Fruit fly (Drosophila melanogaster) whole organism, embryonic: ENCODE measurements around the gene Bmcp.

ENCODE experiments used
- BtbVII ChIP-seq: fragments of 200-800 bp; sonication (Bioruptor generic); optimal IDR thresholded peaks from 3 replicates; lab custom pipeline; 2017; ENCODE audit warnings: missing biosample characterization, mild to moderate bottlenecking, missing genetic modification characterization
- Bteb2 ChIP-seq: fragments of 200-800 bp; sonication (Bioruptor generic); optimal IDR thresholded peaks from 2 replicates; lab custom pipeline; 2016; ENCODE audit warnings: missing biosample characterization, missing genetic modification characterization
- CG10543 ChIP-seq: fragments of 200-800 bp; sonication (Bioruptor generic); optimal IDR thresholded peaks from 3 replicates; lab custom pipeline; 2017; ENCODE audit warnings: missing biosample characterization, mild to moderate bottlenecking, missing genetic modification characterization, moderate library complexity
- CG11093 ChIP-seq: fragments of 200-800 bp; sonication (Bioruptor generic); IDR thresholded peaks from 3 replicates; pipeline ENCODE4 v1.3.6; 2022; ENCODE audit warnings: missing biosample characterization, missing genetic modification characterization
- CG11696 ChIP-seq: fragments of 200-800 bp; sonication (Bioruptor generic); IDR thresholded peaks from 2 replicates; pipeline ENCODE4 v1.3.6; 2022; ENCODE audit warnings: missing biosample characterization, missing genetic modification characterization
- CG11723 ChIP-seq: fragments of 200-800 bp; sonication (Bioruptor generic); optimal IDR thresholded peaks from 2 replicates; lab custom pipeline; 2017; ENCODE audit warnings: missing biosample characterization, mild to moderate bottlenecking, missing genetic modification characterization
- CG12071 ChIP-seq: fragments of 200-800 bp; sonication (Bioruptor generic); optimal IDR thresholded peaks from 3 replicates; lab custom pipeline; 2018; ENCODE audit warnings: missing biosample characterization, mild to moderate bottlenecking, missing genetic modification characterization
- CG12659 ChIP-seq: fragments of 200-800 bp; sonication (Bioruptor generic); optimal IDR thresholded peaks from 3 replicates; lab custom pipeline; 2017; ENCODE audit warnings: mild to moderate bottlenecking, missing biosample characterization, missing genetic modification reagents, missing genetic modification characterization
- CG14860 ChIP-seq: fragments of 200-800 bp; sonication (Bioruptor generic); IDR thresholded peaks from 3 replicates; pipeline ENCODE4 v1.3.6; 2022; ENCODE audit warnings: missing biosample characterization, missing genetic modification characterization; ENCODE audit not compliant: partially characterized antibody
- CG1529 ChIP-seq: fragments of 200-800 bp; sonication (Bioruptor generic); optimal IDR thresholded peaks from 3 replicates; lab custom pipeline; 2018; ENCODE audit warnings: missing biosample characterization, missing genetic modification characterization
- CG15514 ChIP-seq: fragments of 200-800 bp; sonication (Bioruptor generic); optimal IDR thresholded peaks from 3 replicates; lab custom pipeline; 2017; ENCODE audit warnings: missing biosample characterization, missing genetic modification characterization, mild to moderate bottlenecking, moderate library complexity, missing genetic modification reagents
- CG16815 ChIP-seq: fragments of 200-800 bp; sonication (Bioruptor generic); optimal IDR thresholded peaks from 3 replicates; lab custom pipeline; 2017; ENCODE audit warnings: missing biosample characterization, mild to moderate bottlenecking, missing genetic modification characterization
- CG2889 ChIP-seq: fragments of 200-800 bp; sonication (Bioruptor generic); IDR thresholded peaks from 3 replicates; pipeline ENCODE4 v1.3.6; 2022; ENCODE audit warnings: missing biosample characterization, missing genetic modification characterization
- CG3838 ChIP-seq: fragments of 200-800 bp; sonication (Bioruptor generic); optimal IDR thresholded peaks from 3 replicates; lab custom pipeline; 2016; ENCODE audit warnings: missing biosample characterization, missing genetic modification characterization
- CG3995 ChIP-seq: fragments of 200-800 bp; sonication (Bioruptor generic); optimal IDR thresholded peaks from 3 replicates; lab custom pipeline; 2016; ENCODE audit warnings: missing biosample characterization, missing genetic modification characterization
- CG4854 ChIP-seq: fragments of 200-800 bp; sonication (Bioruptor generic); optimal IDR thresholded peaks from 2 replicates; lab custom pipeline; 2016; ENCODE audit warnings: missing biosample characterization, missing genetic modification characterization, inconsistent platforms
- CG8281 ChIP-seq: fragments of 200-800 bp; sonication (Bioruptor generic); optimal IDR thresholded peaks from 2 replicates; lab custom pipeline; 2018; ENCODE audit warnings: missing biosample characterization, mild to moderate bottlenecking, missing genetic modification characterization, moderate library complexity
- CG9215 ChIP-seq: fragments of 200-800 bp; sonication (Bioruptor generic); IDR thresholded peaks from 2 replicates; pipeline ENCODE4 v1.3.6; 2022; ENCODE audit warnings: missing biosample characterization, missing genetic modification characterization
- Dll ChIP-seq: fragments of 200-800 bp; sonication (Bioruptor generic); IDR thresholded peaks from 4 replicates; pipeline ENCODE4 v1.3.6; 2022; ENCODE audit warnings: missing biosample characterization, missing genetic modification characterization; ENCODE audit not compliant: partially characterized antibody
- Eip74EF ChIP-seq, 2 experiments: fragments of 200-800 bp in 1 of 2; fragments of >200 bp in 1 of 2; sonication (Bioruptor generic) in 1 of 2; optimal IDR thresholded peaks; 2 replicates each; lab custom pipeline; 2017 to 2019; ENCODE audit warnings: missing biosample characterization in 2 of 2, missing genetic modification characterization in 2 of 2, mild to moderate bottlenecking in 1 of 2, moderate library complexity in 1 of 2
- Gug ChIP-seq: fragments of 200-800 bp; sonication (Bioruptor generic); IDR thresholded peaks from 4 replicates; pipeline ENCODE4 v1.3.6; 2022; ENCODE audit warnings: missing biosample characterization, missing genetic modification characterization
- Lhr ChIP-seq: fragments of 200-800 bp; sonication (Bioruptor generic); optimal IDR thresholded peaks from 3 replicates; lab custom pipeline; 2017; ENCODE audit warnings: mild to moderate bottlenecking, missing biosample characterization, missing genetic modification reagents, missing genetic modification characterization
- Optix ChIP-seq: fragments of 200-800 bp; sonication (Bioruptor generic); IDR thresholded peaks from 3 replicates; pipeline ENCODE4 v1.3.6; 2022; ENCODE audit warnings: missing biosample characterization, missing genetic modification characterization
- Pdp1 ChIP-seq, 2 experiments: fragments of 200-800 bp; sonication (Bioruptor generic); optimal IDR thresholded peaks; 3 replicates each; lab custom pipeline; 2016; ENCODE audit warnings: missing biosample characterization in 2 of 2, missing genetic modification characterization in 2 of 2, mild to moderate bottlenecking in 1 of 2, moderate library complexity in 1 of 2
- Sry-δ ChIP-seq: fragments of 200-800 bp; sonication (Bioruptor generic); optimal IDR thresholded peaks from 2 replicates; lab custom pipeline; 2016; ENCODE audit warnings: missing biosample characterization, missing genetic modification characterization
- Ssrp ChIP-seq: fragments of 200-800 bp; sonication (Bioruptor generic); optimal IDR thresholded peaks from 2 replicates; lab custom pipeline; 2018; ENCODE audit warnings: missing biosample characterization, mild to moderate bottlenecking, missing genetic modification characterization, moderate library complexity
- TFAM ChIP-seq: fragments of 200-800 bp; sonication (Bioruptor generic); optimal IDR thresholded peaks from 2 replicates; lab custom pipeline; 2017; ENCODE audit warnings: missing biosample characterization, missing genetic modification characterization, inconsistent platforms
- aop ChIP-seq: fragments of 200-800 bp; sonication (Bioruptor generic); IDR thresholded peaks from 2 replicates; pipeline ENCODE4 v1.3.6; 2022; ENCODE audit warnings: missing biosample characterization, missing genetic modification characterization
- br ChIP-seq: fragments of >200 bp; optimal IDR thresholded peaks from 2 replicates; lab custom pipeline; 2017
- chinmo ChIP-seq: fragments of 200-800 bp; sonication (Bioruptor generic); IDR thresholded peaks from 4 replicates; pipeline ENCODE4 v1.3.6; 2022; ENCODE audit warnings: missing biosample characterization, missing genetic modification characterization; ENCODE audit not compliant: partially characterized antibody
- h ChIP-seq: fragments of >200 bp; optimal IDR thresholded peaks from 2 replicates; lab custom pipeline; 2017
- ham ChIP-seq: fragments of 200-800 bp; sonication (Bioruptor generic); IDR thresholded peaks from 2 replicates; pipeline ENCODE4 v1.3.6; 2022; ENCODE audit warnings: missing biosample characterization, missing genetic modification characterization
- hb ChIP-seq: fragments of 200-800 bp; sonication (Bioruptor generic); IDR thresholded peaks from 3 replicates; pipeline ENCODE4 v1.3.6; 2022; ENCODE audit warnings: missing biosample characterization, missing genetic modification characterization; ENCODE audit not compliant: partially characterized antibody
- ind ChIP-seq: fragments of 200-800 bp; sonication (Bioruptor generic); optimal IDR thresholded peaks from 3 replicates; lab custom pipeline; 2016; ENCODE audit warnings: missing biosample characterization, missing genetic modification characterization
- jigr1 ChIP-seq: fragments of 200-800 bp; sonication (Bioruptor generic); IDR thresholded peaks from 3 replicates; pipeline ENCODE4 v1.3.6; 2022; ENCODE audit warnings: missing biosample characterization, missing genetic modification characterization
- mam ChIP-seq: fragments of 200-800 bp; sonication (Bioruptor generic); optimal IDR thresholded peaks from 3 replicates; lab custom pipeline; 2016; ENCODE audit warnings: missing biosample characterization, missing genetic modification characterization
- mld ChIP-seq: fragments of 200-800 bp; sonication (Bioruptor generic); IDR thresholded peaks from 3 replicates; pipeline ENCODE4 v1.3.6; 2022; ENCODE audit warnings: missing biosample characterization, missing genetic modification characterization; ENCODE audit not compliant: partially characterized antibody
- nau ChIP-seq: fragments of 200-800 bp; sonication (Bioruptor generic); optimal IDR thresholded peaks from 3 replicates; lab custom pipeline; 2017; ENCODE audit warnings: missing biosample characterization, mild to moderate bottlenecking, missing genetic modification characterization, missing genetic modification reagents
- nerfin-1 ChIP-seq: fragments of 200-800 bp; sonication (Bioruptor generic); optimal IDR thresholded peaks from 3 replicates; lab custom pipeline; 2019; ENCODE audit warnings: missing biosample characterization, mild to moderate bottlenecking, missing genetic modification characterization, moderate library complexity
- nerfin-2 ChIP-seq: fragments of 200-800 bp; sonication (Bioruptor generic); IDR thresholded peaks from 2 replicates; pipeline ENCODE4 v1.3.6; 2022; ENCODE audit warnings: missing biosample characterization, missing genetic modification characterization; ENCODE audit not compliant: partially characterized antibody
- otp ChIP-seq: fragments of 200-800 bp; sonication (Bioruptor generic); IDR thresholded peaks from 3 replicates; pipeline ENCODE4, ENCODE4 v1.3.6; 2022; ENCODE audit warnings: missing biosample characterization, missing genetic modification characterization
- pros ChIP-seq: fragments of 200-800 bp; sonication (Bioruptor generic); optimal IDR thresholded peaks from 3 replicates; lab custom pipeline; 2019; ENCODE audit warnings: missing biosample characterization, mild to moderate bottlenecking, missing genetic modification characterization, moderate library complexity
- ranshi ChIP-seq: fragments of 200-800 bp; sonication (Bioruptor generic); IDR thresholded peaks from 2 replicates; pipeline ENCODE4 v1.3.6; 2022; ENCODE audit warnings: missing biosample characterization, missing genetic modification characterization
- row ChIP-seq: fragments of 200-800 bp; sonication (Bioruptor generic); IDR thresholded peaks from 3 replicates; pipeline ENCODE4 v1.3.6; 2022; ENCODE audit warnings: missing biosample characterization, missing genetic modification characterization
- sc ChIP-seq, 3 experiments: fragments of >200 bp in 2 of 3; fragments of 200-800 bp in 1 of 3; sonication (Bioruptor generic) in 1 of 3; optimal IDR thresholded peaks; 2 replicates in 2 of 3; 3 replicates in 1 of 3; lab custom pipeline; 2017; ENCODE audit warnings: mild to moderate bottlenecking in 1 of 3, missing biosample characterization in 1 of 3, missing genetic modification characterization in 1 of 3, missing genetic modification reagents in 1 of 3
- schlank ChIP-seq: fragments of 200-800 bp; sonication (Bioruptor generic); optimal IDR thresholded peaks from 2 replicates; lab custom pipeline; 2018; ENCODE audit warnings: missing biosample characterization, mild to moderate bottlenecking, missing genetic modification characterization
- sd ChIP-seq: fragments of 200-800 bp; sonication (Bioruptor generic); optimal IDR thresholded peaks from 3 replicates; lab custom pipeline; 2018; ENCODE audit warnings: missing biosample characterization, mild to moderate bottlenecking, missing genetic modification characterization, moderate library complexity
- slp2 ChIP-seq: fragments of 200-800 bp; sonication (Bioruptor generic); optimal IDR thresholded peaks from 2 replicates; lab custom pipeline; 2016; ENCODE audit warnings: missing biosample characterization, missing genetic modification characterization
- toy ChIP-seq: fragments of 200-800 bp; sonication (Bioruptor generic); IDR thresholded peaks from 2 replicates; pipeline ENCODE4 v1.3.6; 2022; ENCODE audit warnings: missing biosample characterization, missing genetic modification characterization

Bmcp gene

dm6 chr3L:11704902-11705546, 15.7 kb upstream of the Bmcp start:
- TF ChIP-seq pros (GFP tag; lab: Kevin White, UChicago): no peak
- no peak for TF ChIP-seq CG11093 (GFP tag; lab: Robert Waterston, UW)
- peak; percentile 3 for TF ChIP-seq CG15514 (GFP tag; lab: Kevin White, UChicago)
- no peak for TF ChIP-seq Bteb2 (GFP tag; lab: Kevin White, UChicago)
- TF ChIP-seq otp: no peak
- TF ChIP-seq Optix: no peak
- TF ChIP-seq toy (GFP tag; lab: Robert Waterston, UW): no peak
- no peak for TF ChIP-seq ranshi
- no peak for TF ChIP-seq h (lab: Kevin White, UChicago)
- no peak for TF ChIP-seq Gug (GFP tag; lab: Robert Waterston, UW)
- TF ChIP-seq slp2 (GFP tag; lab: Kevin White, UChicago): no peak
- TF ChIP-seq sc (optimal IDR thresholded peaks at IDR 0.05; lab: Kevin White, UChicago): no peak
- no peak for TF ChIP-seq sc (GFP tag; optimal IDR thresholded peaks at IDR 0.05; lab: Kevin White, UChicago)
- TF ChIP-seq CG8281 (tag; lab: Kevin White, UChicago): no peak
- no peak for TF ChIP-seq Lhr (GFP tag; lab: Kevin White, UChicago)
- TF ChIP-seq chinmo: no peak
- TF ChIP-seq Eip74EF (GFP tag; optimal IDR thresholded peaks at IDR 0.05; lab: Kevin White, UChicago): peak in 1 of 2 experiments; percentile 50
- TF ChIP-seq jigr1 (GFP tag; lab: Robert Waterston, UW): no peak
- peak; percentile 65 for TF ChIP-seq CG11696 (GFP tag; lab: Robert Waterston, UW)
- TF ChIP-seq nerfin-1 (tag; lab: Kevin White, UChicago): no peak
- TF ChIP-seq mam (GFP tag; lab: Kevin White, UChicago): no peak
- no peak for TF ChIP-seq CG9215 (GFP tag; lab: Robert Waterston, UW)
- TF ChIP-seq CG2889 (GFP tag; lab: Robert Waterston, UW): no peak
- TF ChIP-seq CG16815: no peak
- no peak for TF ChIP-seq mld (GFP tag; lab: Robert Waterston, UW)
- peak in 1 of 2 experiments; percentile 92 for TF ChIP-seq Pdp1 (GFP tag; optimal IDR thresholded peaks at IDR 0.05; lab: Kevin White, UChicago)
- no peak for TF ChIP-seq CG1529 (GFP tag; lab: Kevin White, UChicago)
- TF ChIP-seq row (GFP tag; lab: Robert Waterston, UW): peak; percentile 8; the same call in 1 of the 3 replicates
- TF ChIP-seq CG3838: no peak
- TF ChIP-seq Sry-δ (GFP tag; lab: Kevin White, UChicago): no peak
- TF ChIP-seq CG4854 (GFP tag; lab: Kevin White, UChicago): no peak
- TF ChIP-seq hb (GFP tag; lab: Robert Waterston, UW): no peak
- no peak for TF ChIP-seq br
- TF ChIP-seq nerfin-2 (GFP tag; lab: Robert Waterston, UW): no peak

- TF ChIP-seq nau (peak; percentile 43), CG10543 (GFP tag; lab: Kevin White, UChicago) (peak; percentile 63), TFAM (GFP tag; lab: Kevin White, UChicago) (no peak), ind (GFP tag; lab: Kevin White, UChicago) (no peak), aop (no peak), Dll (GFP tag; lab: Robert Waterston, UW) (peak; percentile 52; the same call in 1 of the 4 replicates), BtbVII (peak; percentile 25), Ssrp (no peak), schlank (tag; lab: Kevin White, UChicago) (no peak), CG11723 (GFP tag; lab: Kevin White, UChicago) (no peak), CG3995 (GFP tag; lab: Kevin White, UChicago) (no peak), ham (GFP tag; lab: Robert Waterston, UW) (no peak), CG14860 (0 out of 3 replicates have a peak, but pooled peaks have one; percentile 21), CG12071 (peak; percentile 23), CG12659 (GFP tag; lab: Kevin White, UChicago) (peak; percentile 60), sd (tag; lab: Kevin White, UChicago) (peak; percentile 8)
Measured at dm6 chr3L:11707978-11708632, 12.6 kb upstream of the Bmcp start, which contains the start of gene CG11658. CG11658 (minus strand) TSS chr3L:11708553.
